Worm (Caenorhabditis elegans) whole organism, L1 larva: Measurements from ENCODE around the gene F41B4.1.

Experiments
- C16A3.4 ChIP-seq: fragments of 150-350 bp; optimal IDR thresholded peaks from 2 replicates; lab custom pipeline; 2014; ENCODE audit warnings: missing biosample characterization, missing genetic modification characterization
- C34B4.2 ChIP-seq: sonication (generic microtip); optimal IDR thresholded peaks from 2 replicates; lab custom pipeline; 2017; ENCODE audit warnings: mild to moderate bottlenecking, missing genetic modification characterization, missing compliant biosample characterization
- aha-1 ChIP-seq: fragments of 150-350 bp; optimal IDR thresholded peaks from 2 replicates; lab custom pipeline; 2014; ENCODE audit warnings: missing biosample characterization, missing genetic modification characterization
- aly-2 ChIP-seq: fragments of 150-350 bp; optimal IDR thresholded peaks from 2 replicates; lab custom pipeline; 2014; ENCODE audit warnings: missing biosample characterization, missing genetic modification characterization
- ama-1 ChIP-seq: fragments of 150-350 bp; optimal IDR thresholded peaks from 2 replicates; lab custom pipeline; 2014
- blmp-1 ChIP-seq: fragments of 150-350 bp; optimal IDR thresholded peaks from 2 replicates; lab custom pipeline; 2014; ENCODE audit warnings: missing biosample characterization, missing genetic modification characterization
- ceh-8 ChIP-seq: fragments of 200-800 bp; sonication (Bioruptor generic); optimal IDR thresholded peaks from 2 replicates; lab custom pipeline; 2018; ENCODE audit warnings: mild to moderate bottlenecking, missing genetic modification characterization, moderate library complexity, missing compliant biosample characterization
- ceh-82 ChIP-seq, 3 experiments: fragments of 150-350 bp in 1 of 3; sonication (generic microtip) in 2 of 3; optimal IDR thresholded peaks; 2 replicates each; lab custom pipeline; 2014 to 2017; ENCODE audit warnings: missing biosample characterization in 3 of 3, missing genetic modification characterization in 3 of 3
- dsc-1 ChIP-seq: sonication (generic microtip); optimal IDR thresholded peaks from 2 replicates; lab custom pipeline; 2016; ENCODE audit warnings: mild to moderate bottlenecking, missing genetic modification characterization, missing compliant biosample characterization
- efl-1 ChIP-seq, 4 experiments: fragments of 150-350 bp; optimal IDR thresholded peaks in 3 of 4; peaks in 1 of 4; 1 replicate in 1 of 4; 2 replicates in 3 of 4; lab custom pipeline; 2014; ENCODE audit warnings: missing biosample characterization in 2 of 4, missing genetic modification characterization in 2 of 4, missing genetic modification reagents in 2 of 4
- egl-13 ChIP-seq: sonication (generic microtip); optimal IDR thresholded peaks from 2 replicates; lab custom pipeline; 2016; ENCODE audit warnings: missing genotype, missing genetic modification reagents, missing genetic modification characterization, missing compliant biosample characterization
- egl-27 ChIP-seq, 2 experiments: fragments of 150-350 bp in 1 of 2; sonication (generic microtip); optimal IDR thresholded peaks; 3 replicates each; lab custom pipeline; 2017 to 2018; ENCODE audit warnings: missing biosample characterization in 2 of 2, missing genetic modification characterization in 2 of 2, missing genetic modification reagents in 2 of 2
- elt-3 ChIP-seq, 6 experiments: fragments of 150-350 bp in 1 of 6; sonication (generic microtip); optimal IDR thresholded peaks; 2 replicates each; lab custom pipeline; 2017 to 2018; ENCODE audit warnings: missing biosample characterization in 6 of 6, missing genetic modification characterization in 6 of 6, inconsistent platforms in 1 of 6
- fkh-10 ChIP-seq: sonication (generic microtip); optimal IDR thresholded peaks from 2 replicates; lab custom pipeline; 2017; ENCODE audit warnings: missing biosample characterization, missing genetic modification reagents, missing genetic modification characterization
- grh-1 ChIP-seq: fragments of 200-800 bp; sonication (Bioruptor generic); IDR thresholded peaks from 2 replicates; pipeline ENCODE4 v1.3.6; 2022; ENCODE audit warnings: missing genetic modification reagents, missing genetic modification characterization, missing compliant biosample characterization
- isw-1 ChIP-seq: fragments of 200-800 bp; sonication (Bioruptor generic); IDR thresholded peaks from 2 replicates; pipeline ENCODE4 v1.3.6; 2022; ENCODE audit warnings: missing genetic modification characterization, missing compliant biosample characterization
- lin-14 ChIP-seq: fragments of 200-800 bp; sonication (Bioruptor generic); optimal IDR thresholded peaks from 2 replicates; lab custom pipeline; 2018; ENCODE audit warnings: mild to moderate bottlenecking, missing genetic modification characterization, moderate library complexity, missing compliant biosample characterization
- lin-35 ChIP-seq, 2 experiments: fragments of 150-350 bp; optimal IDR thresholded peaks; 2 replicates each; lab custom pipeline; 2014; ENCODE audit warnings: missing biosample characterization in 2 of 2, missing genetic modification characterization in 2 of 2, missing genetic modification reagents in 2 of 2
- lin-39 ChIP-seq: fragments of 150-350 bp; optimal IDR thresholded peaks from 2 replicates; lab custom pipeline; 2014; ENCODE audit warnings: missing biosample characterization, missing genetic modification reagents, missing genetic modification characterization
- mdl-1 ChIP-seq, 2 experiments: fragments of 150-350 bp; optimal IDR thresholded peaks; 2 replicates each; lab custom pipeline; 2014 to 2017; ENCODE audit warnings: missing biosample characterization in 2 of 2, missing genetic modification characterization in 2 of 2, inconsistent platforms in 1 of 2
- mep-1 ChIP-seq: fragments of 150-350 bp; optimal IDR thresholded peaks from 2 replicates; lab custom pipeline; 2014; ENCODE audit warnings: missing biosample characterization, missing genetic modification characterization
- nhr-12 ChIP-seq: sonication (generic microtip); optimal IDR thresholded peaks from 2 replicates; lab custom pipeline; 2017; ENCODE audit warnings: missing biosample characterization, missing genetic modification characterization
- nhr-19 ChIP-seq: fragments of 200-800 bp; sonication (Bioruptor generic); conservative IDR thresholded peaks from 2 replicates; pipeline ENCODE4 v1.3.6; 2022; ENCODE audit warnings: missing genetic modification characterization, missing compliant biosample characterization
- nhr-20 ChIP-seq: sonication (generic microtip); optimal IDR thresholded peaks from 2 replicates; lab custom pipeline; 2016; ENCODE audit warnings: mild to moderate bottlenecking, missing genetic modification characterization, missing compliant biosample characterization
- nhr-237 ChIP-seq: fragments of 150-350 bp; optimal IDR thresholded peaks from 2 replicates; lab custom pipeline; 2014; ENCODE audit warnings: missing biosample characterization, missing genetic modification characterization
- nhr-47 ChIP-seq: sonication (generic microtip); optimal IDR thresholded peaks from 2 replicates; lab custom pipeline; 2016; ENCODE audit warnings: mild to moderate bottlenecking, missing genetic modification characterization, moderate library complexity, missing compliant biosample characterization
- nhr-71 ChIP-seq: sonication (generic microtip); optimal IDR thresholded peaks from 2 replicates; lab custom pipeline; 2016; ENCODE audit warnings: mild to moderate bottlenecking, missing genetic modification characterization, moderate library complexity, missing compliant biosample characterization
- pag-3 ChIP-seq: sonication (generic microtip); optimal IDR thresholded peaks from 2 replicates; lab custom pipeline; 2017; ENCODE audit warnings: missing genetic modification characterization, mild to moderate bottlenecking, missing compliant biosample characterization, antibody characterized with exemption, borderline replicate concordance; ENCODE audit not compliant: insufficient read depth
- pax-3 ChIP-seq: fragments of 200-800 bp; sonication (Bioruptor generic); optimal IDR thresholded peaks from 2 replicates; lab custom pipeline; 2018; ENCODE audit warnings: mild to moderate bottlenecking, missing genetic modification characterization, moderate library complexity, missing compliant biosample characterization
- rnt-1 ChIP-seq: sonication (generic microtip); optimal IDR thresholded peaks from 2 replicates; lab custom pipeline; 2016; ENCODE audit warnings: mild to moderate bottlenecking, missing genetic modification characterization, moderate library complexity, missing compliant biosample characterization
- snpc-4 ChIP-seq: fragments of 150-350 bp; optimal IDR thresholded peaks from 2 replicates; lab custom pipeline; 2014; ENCODE audit warnings: missing biosample characterization, missing genetic modification characterization
- snu-23 ChIP-seq: sonication (generic microtip); optimal IDR thresholded peaks from 2 replicates; lab custom pipeline; 2016; ENCODE audit warnings: missing genetic modification characterization, missing compliant biosample characterization
- sptf-1 ChIP-seq: fragments of 150-350 bp; optimal IDR thresholded peaks from 2 replicates; lab custom pipeline; 2014; ENCODE audit warnings: missing biosample characterization, missing genetic modification characterization
- sup-37 ChIP-seq: fragments of 200-800 bp; sonication (Bioruptor generic); optimal IDR thresholded peaks from 2 replicates; lab custom pipeline; 2018; ENCODE audit warnings: mild to moderate bottlenecking, missing genetic modification characterization, missing compliant biosample characterization
- swsn-7 ChIP-seq: sonication (generic microtip); optimal IDR thresholded peaks from 2 replicates; lab custom pipeline; 2016; ENCODE audit warnings: missing genetic modification characterization, missing compliant biosample characterization
- tbx-2 ChIP-seq: sonication (generic microtip); optimal IDR thresholded peaks from 2 replicates; lab custom pipeline; 2016; ENCODE audit warnings: missing genetic modification characterization, missing compliant biosample characterization
- tlp-1 ChIP-seq: fragments of 150-350 bp; optimal IDR thresholded peaks from 2 replicates; lab custom pipeline; 2014; ENCODE audit warnings: missing biosample characterization, missing genetic modification characterization
- unc-62 ChIP-seq: fragments of 150-350 bp; optimal IDR thresholded peaks from 2 replicates; lab custom pipeline; 2014; ENCODE audit warnings: missing biosample characterization, missing genetic modification reagents, missing genetic modification characterization
- unc-86 ChIP-seq: sonication (generic microtip); optimal IDR thresholded peaks from 2 replicates; lab custom pipeline; 2016; ENCODE audit warnings: missing genetic modification characterization, missing compliant biosample characterization
- unc-98 ChIP-seq: fragments of 200-800 bp; sonication (Bioruptor generic); IDR thresholded peaks from 2 replicates; pipeline ENCODE4 v1.3.6; 2022; ENCODE audit warnings: missing genetic modification characterization, missing compliant biosample characterization
- xbp-1 ChIP-seq: sonication (generic microtip); optimal IDR thresholded peaks from 2 replicates; lab custom pipeline; 2016; ENCODE audit warnings: missing genetic modification characterization, missing compliant biosample characterization
- zip-4 ChIP-seq: fragments of 200-800 bp; sonication (Bioruptor generic); optimal IDR thresholded peaks from 2 replicates; lab custom pipeline; 2018; ENCODE audit warnings: mild to moderate bottlenecking, missing genetic modification characterization, moderate library complexity, missing compliant biosample characterization
- ztf-11 ChIP-seq, 2 experiments: sonication (generic microtip); optimal IDR thresholded peaks; 2 replicates each; lab custom pipeline; 2016 to 2017; ENCODE audit warnings: missing genetic modification characterization in 2 of 2, missing biosample characterization in 1 of 2, missing compliant biosample characterization in 1 of 2

Gene F41B4.1

DNA sequence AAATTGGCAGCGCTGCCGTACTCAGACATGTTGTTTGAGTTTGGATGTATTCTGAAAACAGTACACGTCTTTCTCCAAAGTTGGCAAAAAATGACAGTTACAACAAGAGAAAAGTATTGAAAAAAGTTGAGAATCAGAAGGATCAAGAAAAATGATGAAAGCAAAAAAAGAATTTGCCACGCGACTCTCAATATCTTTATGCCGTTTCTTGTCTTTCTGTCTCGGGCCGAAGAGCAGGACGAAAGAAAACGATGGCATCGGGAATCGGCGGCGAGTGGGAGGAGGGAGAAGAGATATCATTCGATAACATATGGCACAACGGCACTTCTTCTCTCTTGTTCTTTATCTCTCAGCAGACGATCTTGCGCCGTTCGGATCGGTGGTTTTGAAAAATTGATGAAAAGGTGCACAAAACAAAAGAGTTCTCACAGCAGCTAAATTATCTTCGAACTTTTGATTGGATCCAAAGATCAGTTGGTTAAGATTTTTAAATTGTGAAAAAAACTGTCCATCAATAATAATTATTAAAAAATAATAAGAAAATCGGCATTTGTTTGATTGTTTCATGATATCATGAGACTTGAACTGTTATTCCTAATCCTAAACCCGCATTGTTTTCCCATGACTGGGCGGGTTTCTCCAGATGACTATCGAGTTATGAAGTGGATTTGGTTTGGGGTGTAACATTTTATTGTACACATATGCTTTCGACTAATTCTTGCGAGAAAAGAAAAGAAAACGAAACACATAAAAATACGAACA is 2.3 kb downstream of the F41B4.1 start, which contains the start of gene gei-15:
gei-15 (minus strand) TSS at position 51 of the 762 bp plus-strand sequence.
- TF ChIP-seq nhr-20 (tag; lab: Kevin White, UChicago) (no peak), aly-2 (tag; lab: Kevin White, UChicago) (no peak), pax-3 (no peak), fkh-10 (no peak), pag-3 (tag; lab: Kevin White, UChicago) (peak; percentile 90), rnt-1 (peak; percentile 52), lin-14 (GFP tag; lab: Kevin White, UChicago) (peak; percentile 52), dsc-1 (peak; percentile 52), mdl-1 (tag; optimal IDR thresholded peaks at IDR 0.05; lab: Kevin White, UChicago) (no peak), unc-62 (GFP tag; lab: Kevin White, UChicago) (no peak), nhr-71 (tag; lab: Kevin White, UChicago) (peak; percentile 22), tbx-2 (no peak), blmp-1 (tag; lab: Kevin White, UChicago) (no peak), snu-23 (GFP tag; lab: Kevin White, UChicago) (peak; percentile 23), tlp-1 (tag; lab: Kevin White, UChicago) (no peak)

DNA sequence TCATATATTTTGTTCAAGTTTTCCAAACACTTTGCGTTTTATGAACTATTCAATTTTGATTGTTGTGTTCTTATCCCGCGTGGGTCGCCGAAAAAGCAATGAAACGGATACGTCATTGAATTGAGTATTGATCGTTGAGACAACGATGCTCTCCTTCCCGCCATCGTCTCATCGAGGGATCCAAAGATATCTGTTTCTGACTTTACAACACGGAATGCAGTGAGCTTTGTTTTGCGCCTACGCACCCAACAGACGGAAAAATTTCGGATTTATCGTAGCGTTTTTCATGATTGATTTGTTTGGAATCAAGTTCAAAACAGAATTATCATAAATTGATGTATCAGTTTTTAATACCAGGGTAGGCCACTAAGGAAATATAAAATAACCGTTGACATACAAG is 3.1 kb downstream of the F41B4.1 start:
- TF ChIP-seq nhr-71 (tag; lab: Kevin White, UChicago) (peak; percentile 50), unc-86 (no peak), dsc-1 (peak; percentile 62), nhr-19 (GFP tag; lab: Robert Waterston, UW) (0 out of 2 replicates have a peak, but pooled peaks have one; percentile 10), efl-1 (optimal IDR thresholded peaks at IDR 0.05; lab: Kevin White, UChicago) (no peak), efl-1 (GFP tag; optimal IDR thresholded peaks at IDR 0.05 in 1 of 2; lab: Kevin White, UChicago) (peak in 1 of 2 experiments; percentile 24), rnt-1 (peak; percentile 66), egl-13 (no peak), lin-14 (GFP tag; lab: Kevin White, UChicago) (peak; percentile 43)

DNA sequence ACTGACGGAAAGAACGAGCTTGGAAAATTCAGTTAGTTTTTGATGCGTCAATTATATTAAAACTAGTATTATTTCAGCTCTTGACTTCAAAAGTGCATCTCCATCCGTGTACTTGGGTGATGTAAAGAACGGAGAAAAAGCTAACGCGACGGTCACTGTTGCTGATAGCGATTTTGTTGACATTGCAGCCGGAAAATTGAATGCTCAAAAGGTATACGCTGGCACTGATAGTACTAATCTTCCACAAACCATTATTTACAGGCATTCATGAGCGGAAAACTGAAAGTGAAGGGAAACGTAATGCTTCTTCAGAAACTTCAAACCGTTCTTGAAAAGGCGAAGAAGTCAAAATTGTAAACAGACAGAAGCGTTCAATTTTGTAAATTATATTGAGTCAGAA is 6.0 kb downstream of the F41B4.1 start:
- no peak for TF ChIP-seq grh-1
- no peak for TF ChIP-seq snpc-4 (tag; lab: Kevin White, UChicago)
- TF ChIP-seq aha-1 = no peak
- no peak for TF ChIP-seq isw-1 (GFP tag; lab: Robert Waterston, UW)
- no peak for TF ChIP-seq ceh-82 (tag; optimal IDR thresholded peaks at IDR 0.05; lab: Kevin White, UChicago)
- TF ChIP-seq lin-39 (tag; lab: Kevin White, UChicago) = no peak
- TF ChIP-seq swsn-7 (tag; lab: Kevin White, UChicago) = no peak
- no peak for TF ChIP-seq xbp-1
- no peak for TF ChIP-seq sup-37 (GFP tag; lab: Kevin White, UChicago)
- TF ChIP-seq lin-35 (GFP tag; optimal IDR thresholded peaks at IDR 0.05; lab: Kevin White, UChicago) = no peak
- TF ChIP-seq mep-1 (tag; lab: Kevin White, UChicago) = no peak
- TF ChIP-seq sptf-1 (tag; lab: Kevin White, UChicago) = no peak

DNA sequence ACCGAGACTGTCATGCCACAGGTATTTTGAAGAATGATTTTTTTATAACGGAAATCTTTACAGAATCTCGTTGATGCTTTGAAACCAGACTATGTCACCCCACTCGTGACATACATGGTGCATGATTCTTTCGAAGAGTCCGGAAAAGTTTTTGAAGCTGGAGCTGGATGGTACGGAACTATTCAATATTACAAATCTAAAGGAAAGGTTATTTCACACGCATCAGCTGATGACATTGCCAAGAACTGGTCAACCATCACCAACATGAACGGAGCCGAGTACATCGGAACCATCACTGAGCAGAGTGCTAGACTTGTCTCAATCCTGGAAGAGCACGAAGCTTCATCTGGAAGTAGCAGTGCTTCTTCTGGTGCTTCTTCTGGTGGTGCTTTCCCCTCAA is 6.5 kb downstream of the F41B4.1 start:
- no peak for TF ChIP-seq swsn-7 (tag; lab: Kevin White, UChicago)
- no peak for TF ChIP-seq nhr-237 (tag; lab: Kevin White, UChicago)
- TF ChIP-seq ama-1 (lab: Kevin White, UChicago) = no peak
- no peak for TF ChIP-seq efl-1 (optimal IDR thresholded peaks at IDR 0.05; lab: Kevin White, UChicago)
- TF ChIP-seq efl-1 (GFP tag; optimal IDR thresholded peaks at IDR 0.05 in 1 of 2; lab: Kevin White, UChicago) = peak in 1 of 2 experiments; percentile 43

DNA sequence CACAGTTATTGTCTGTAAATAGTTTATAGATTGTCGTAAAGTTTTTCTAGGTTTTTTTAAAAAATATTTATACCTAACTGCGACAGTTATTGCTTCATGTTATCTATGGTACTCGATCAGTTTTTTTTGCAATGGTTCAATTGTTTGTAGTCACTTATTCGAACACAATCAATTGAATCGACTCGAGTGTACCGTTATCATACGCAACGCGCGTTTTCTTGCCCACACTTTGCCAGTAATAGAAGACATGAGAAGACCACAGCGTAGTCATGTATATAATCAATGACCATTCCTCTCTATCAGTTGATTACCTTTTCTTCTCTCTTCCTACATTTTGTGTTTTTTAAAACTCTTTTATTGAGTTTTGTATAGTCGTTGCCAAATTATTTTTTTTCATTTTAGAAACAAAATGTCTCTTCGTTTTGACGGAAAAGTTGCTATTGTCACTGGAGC is 7.6 kb downstream of the F41B4.1 start, which contains the start of gene dhs-28:
dhs-28 (plus strand) TSS at position 403 of the 453 bp plus-strand sequence.
- no peak for TF ChIP-seq mep-1 (tag; lab: Kevin White, UChicago)
- no peak for TF ChIP-seq ceh-82 (tag; optimal IDR thresholded peaks at IDR 0.05; lab: Kevin White, UChicago)
- TF ChIP-seq ceh-8 (GFP tag; lab: Kevin White, UChicago) = no peak
- no peak for TF ChIP-seq C16A3.4 (tag; lab: Kevin White, UChicago)
- TF ChIP-seq elt-3 (tag; optimal IDR thresholded peaks at IDR 0.05; lab: Kevin White, UChicago) = peak in 3 of 6 experiments; percentile 17 to 71 (median 39)
- no peak for TF ChIP-seq aha-1
- no peak for TF ChIP-seq nhr-47
- no peak for TF ChIP-seq egl-27 (tag; optimal IDR thresholded peaks at IDR 0.05; lab: Kevin White, UChicago)
- no peak for TF ChIP-seq ztf-11 (tag; optimal IDR thresholded peaks at IDR 0.05; lab: Kevin White, UChicago)
- no peak for TF ChIP-seq isw-1 (GFP tag; lab: Robert Waterston, UW)
- TF ChIP-seq C34B4.2 (tag; lab: Kevin White, UChicago) = no peak
- no peak for TF ChIP-seq mdl-1 (tag; optimal IDR thresholded peaks at IDR 0.05; lab: Kevin White, UChicago)
- no peak for TF ChIP-seq unc-98
- no peak for TF ChIP-seq swsn-7 (tag; lab: Kevin White, UChicago)
- TF ChIP-seq zip-4 (GFP tag; lab: Kevin White, UChicago) = no peak
- TF ChIP-seq nhr-12 = no peak
